Fruit fly (Drosophila melanogaster) whole organism: ENCODE results near the gene Dok.

Experiments
- CG8478 ChIP-seq: fragments of >200 bp; optimal IDR thresholded peaks from 2 replicates; lab custom pipeline; 2018; ENCODE audit warnings: inconsistent platforms
- pan ChIP-seq: fragments of >200 bp; optimal IDR thresholded peaks from 2 replicates; lab custom pipeline; 2017
- usp ChIP-seq: fragments of >200 bp; optimal IDR thresholded peaks from 2 replicates; lab custom pipeline; 2017; ENCODE audit warnings: missing biosample characterization, missing genetic modification characterization, mixed read lengths

DNA sequence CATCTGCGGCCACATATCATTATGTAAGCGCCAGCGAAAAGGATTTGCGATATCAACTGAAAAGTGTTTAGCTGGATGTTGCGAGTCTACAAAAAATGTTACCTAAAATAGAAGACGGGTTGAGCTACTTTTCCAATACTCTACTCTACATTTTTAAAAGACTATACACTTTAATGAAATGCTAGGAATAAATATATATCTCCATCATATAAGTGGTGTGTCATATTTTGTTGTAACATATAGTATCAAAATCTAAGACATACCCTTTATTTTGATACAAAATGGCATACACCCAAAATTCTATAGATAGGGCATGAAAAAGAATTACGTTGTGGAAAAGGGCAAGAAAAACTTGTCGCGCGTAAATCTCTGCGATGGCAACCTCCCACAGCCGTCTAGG is 19.0 kb downstream of the Dok start:
- no peak for TF ChIP-seq pan (lab: Kevin White, UChicago)
- no peak for TF ChIP-seq CG8478
- no peak for TF ChIP-seq usp (GFP tag; lab: Kevin White, UChicago)
